Comparison of ENCODE assay signal across 5 fruit fly cellular contexts in the genomic region with DNA sequence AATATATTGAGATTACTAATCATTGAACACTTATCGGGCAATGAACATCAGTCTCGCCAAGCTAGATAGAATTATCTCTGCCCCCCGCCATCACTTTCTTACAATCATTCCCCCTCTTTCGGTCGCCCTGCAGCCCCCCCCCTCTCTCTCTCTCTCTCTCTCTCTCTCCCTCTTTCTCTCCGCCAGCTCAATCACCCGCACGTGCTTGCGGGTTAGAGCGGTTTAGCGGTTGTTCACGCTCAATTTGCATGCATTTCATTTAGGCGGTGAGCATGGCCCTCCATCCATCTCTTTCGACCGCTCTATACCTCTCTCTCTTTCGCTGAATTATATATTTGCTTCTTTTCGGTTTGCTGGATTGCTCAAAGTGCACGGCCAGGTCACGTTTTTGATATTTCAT.
TF ChIP-seq lines count a peak whose summit lies in the region.

No protein-coding gene starts in this region.

- no peak for TF ChIP-seq CTCF in whole organism, embryonic (GFP tag; optimal IDR thresholded peaks at IDR 0.05; lab: Kevin White, UChicago)

TF ChIP-seq in whole organism, adult, 20 proteins besides CTCF, POLR2A, EP300 and RAD21:
- TF ChIP-seq Mnt (GFP tag; optimal IDR thresholded peaks at IDR 0.05; lab: Kevin White, UChicago) (peak; percentile 10), CG11617 (GFP tag; optimal IDR thresholded peaks at IDR 0.05; lab: Kevin White, UChicago) (no peak)
TF ChIP-seq in whole organism, adult: peak in this region for 1.

TF ChIP-seq in whole organism, embryonic, 481 proteins besides CTCF, POLR2A, EP300 and RAD21 (continues in another document):
- TF ChIP-seq lola (GFP tag; optimal IDR thresholded peaks at IDR 0.05; lab: Kevin White, UChicago) (no peak), sug (tag; optimal IDR thresholded peaks at IDR 0.05; lab: Kevin White, UChicago) (peak; percentile 29), trh (GFP tag; optimal IDR thresholded peaks at IDR 0.05; lab: Kevin White, UChicago) (no peak), CG7745 (tag; optimal IDR thresholded peaks at IDR 0.05; lab: Kevin White, UChicago) (no peak), mam (GFP tag; optimal IDR thresholded peaks at IDR 0.05; lab: Kevin White, UChicago) (no peak), cwo (GFP tag; optimal IDR thresholded peaks at IDR 0.05; lab: Kevin White, UChicago) (peak; percentile 91), unc-4 (GFP tag; IDR thresholded peaks at IDR 0.05; lab: Robert Waterston, UW; ENCODE audit: partially characterized antibody) (no peak), trem (tag; optimal IDR thresholded peaks at IDR 0.05; lab: Kevin White, UChicago) (no peak), abd-A (tag; optimal IDR thresholded peaks at IDR 0.05; lab: Kevin White, UChicago) (no peak), HLHmδ (GFP tag; optimal IDR thresholded peaks at IDR 0.05; lab: Kevin White, UChicago) (no peak), gro (GFP tag; optimal IDR thresholded peaks at IDR 0.05; lab: Kevin White, UChicago) (no peak), ci (GFP tag; IDR thresholded peaks at IDR 0.05; lab: Robert Waterston, UW) (0 out of 3 replicates have a peak, but pooled peaks have one; percentile 21), rib (GFP tag; IDR thresholded peaks at IDR 0.05; lab: Robert Waterston, UW) (no peak), bcd (GFP tag; optimal IDR thresholded peaks at IDR 0.05; lab: Kevin White, UChicago) (no peak), shn (GFP tag; optimal IDR thresholded peaks at IDR 0.05; lab: Kevin White, UChicago) (no peak), Ravus (GFP tag; IDR thresholded peaks at IDR 0.05; lab: Robert Waterston, UW) (no peak), ERR (GFP tag; optimal IDR thresholded peaks at IDR 0.05; lab: Kevin White, UChicago) (no peak), Aef1 (GFP tag; IDR thresholded peaks at IDR 0.05; lab: Robert Waterston, UW) (no peak), slbo (GFP tag; IDR thresholded peaks at IDR 0.05; lab: Robert Waterston, UW) (no peak), dpn (GFP tag; optimal IDR thresholded peaks at IDR 0.05; lab: Kevin White, UChicago) (no peak), CG12219 (GFP tag; optimal IDR thresholded peaks at IDR 0.05; lab: Kevin White, UChicago) (no peak), Stat92E (GFP tag; optimal IDR thresholded peaks at IDR 0.05; lab: Kevin White, UChicago) (no peak)

TF ChIP-seq in whole organism, prepupa, 60 proteins besides CTCF, POLR2A, EP300 and RAD21:
- no peak for TF ChIP-seq lz (GFP tag; optimal IDR thresholded peaks at IDR 0.05; lab: Kevin White, UChicago)
- peak; percentile 84 for TF ChIP-seq svp (GFP tag; lab: Kevin White, UChicago)
- TF ChIP-seq CG32006 (GFP tag; optimal IDR thresholded peaks at IDR 0.05; lab: Kevin White, UChicago) = no peak
- peak; percentile 38 for TF ChIP-seq Eip78C (GFP tag; lab: Kevin White, UChicago)

TF ChIP-seq in whole organism, pupa, 21 proteins besides CTCF, POLR2A, EP300 and RAD21:
- TF ChIP-seq EcR (GFP tag; optimal IDR thresholded peaks at IDR 0.05; lab: Kevin White, UChicago) (peak; percentile 63), Ets98B (GFP tag; IDR thresholded peaks at IDR 0.05; lab: Robert Waterston, UW) (no peak), CG4496 (GFP tag; IDR thresholded peaks at IDR 0.05; lab: Robert Waterston, UW) (no peak), CG13204 (GFP tag; optimal IDR thresholded peaks at IDR 0.05; lab: Kevin White, UChicago) (peak; percentile 24)

TF ChIP-seq in whole organism, wandering third instar larva, 38 proteins besides CTCF, POLR2A, EP300 and RAD21:
- TF ChIP-seq fru (GFP tag; optimal IDR thresholded peaks at IDR 0.05; lab: Kevin White, UChicago) (no peak), pan (optimal IDR thresholded peaks at IDR 0.05; lab: Kevin White, UChicago) (no peak), dmrt93B (GFP tag; optimal IDR thresholded peaks at IDR 0.05; lab: Kevin White, UChicago) (no peak), Rel (GFP tag; optimal IDR thresholded peaks at IDR 0.05; lab: Kevin White, UChicago) (no peak), Rel (tag; optimal IDR thresholded peaks at IDR 0.05; lab: Kevin White, UChicago) (peak; percentile 36)
